Fruit fly (Drosophila melanogaster) whole organism, embryonic: ENCODE measurements around the gene kirre.
A peak's percentile ranks its signal among the peaks of the same experiment; 100 is the strongest.

Source experiments
- Ada2b ChIP-seq: fragments of 200-800 bp; sonication (Bioruptor generic); IDR thresholded peaks from 2 replicates; pipeline ENCODE4 v1.3.6; 2022; ENCODE audit warnings: missing biosample characterization, missing genetic modification characterization
- CG10274 ChIP-seq: fragments of 200-800 bp; sonication (Bioruptor generic); optimal IDR thresholded peaks from 3 replicates; lab custom pipeline; 2017; ENCODE audit warnings: missing biosample characterization, mild to moderate bottlenecking, missing genetic modification characterization
- CG11560 ChIP-seq: fragments of 200-800 bp; sonication (Bioruptor generic); IDR thresholded peaks from 3 replicates; pipeline ENCODE4 v1.3.6; 2022; ENCODE audit warnings: missing biosample characterization, missing genetic modification characterization
- CG11696 ChIP-seq: fragments of 200-800 bp; sonication (Bioruptor generic); IDR thresholded peaks from 2 replicates; pipeline ENCODE4 v1.3.6; 2022; ENCODE audit warnings: missing biosample characterization, missing genetic modification characterization
- CG12155 ChIP-seq: fragments of 200-800 bp; sonication (Bioruptor generic); optimal IDR thresholded peaks from 3 replicates; lab custom pipeline; 2016; ENCODE audit warnings: missing biosample characterization, missing genetic modification characterization
- CG14441 ChIP-seq: fragments of 200-800 bp; sonication (Bioruptor generic); IDR thresholded peaks from 2 replicates; pipeline ENCODE4 v1.3.6; 2022; ENCODE audit warnings: missing biosample characterization, missing genetic modification characterization
- CG15601 ChIP-seq: fragments of 200-800 bp; sonication (Bioruptor generic); optimal IDR thresholded peaks from 3 replicates; lab custom pipeline; 2019; ENCODE audit warnings: missing biosample characterization, mild to moderate bottlenecking, missing genetic modification characterization, moderate library complexity
- CG2202 ChIP-seq: fragments of 200-800 bp; sonication (Bioruptor generic); optimal IDR thresholded peaks from 2 replicates; lab custom pipeline; 2018; ENCODE audit warnings: missing biosample characterization, mild to moderate bottlenecking, missing genetic modification characterization
- CG30403 ChIP-seq: fragments of 200-800 bp; sonication (Bioruptor generic); optimal IDR thresholded peaks from 3 replicates; lab custom pipeline; 2016; ENCODE audit warnings: missing biosample characterization, missing genetic modification characterization
- CG4328 ChIP-seq: fragments of 200-800 bp; sonication (Bioruptor generic); optimal IDR thresholded peaks from 3 replicates; lab custom pipeline; 2017; ENCODE audit warnings: missing biosample characterization, missing genetic modification reagents, missing genetic modification characterization
- CG4617 ChIP-seq: fragments of 200-800 bp; sonication (Bioruptor generic); optimal IDR thresholded peaks from 3 replicates; lab custom pipeline; 2016; ENCODE audit warnings: missing biosample characterization, missing genetic modification characterization, borderline replicate concordance
- CG8359 ChIP-seq: fragments of 200-800 bp; sonication (Bioruptor generic); optimal IDR thresholded peaks from 2 replicates; lab custom pipeline; 2017; ENCODE audit warnings: missing biosample characterization, mild to moderate bottlenecking, missing genetic modification characterization, borderline replicate concordance
- CG8478 ChIP-seq: fragments of >200 bp; optimal IDR thresholded peaks from 2 replicates; lab custom pipeline; 2018
- CG8944 ChIP-seq: fragments of 200-800 bp; sonication (Bioruptor generic); optimal IDR thresholded peaks from 3 replicates; lab custom pipeline; 2016; ENCODE audit warnings: missing biosample characterization, missing genetic modification characterization
- Dref ChIP-seq: fragments of 200-800 bp; sonication (Bioruptor generic); IDR thresholded peaks from 2 replicates; pipeline ENCODE4 v1.3.6; 2022; ENCODE audit warnings: missing biosample characterization, missing genetic modification characterization
- Ets65A ChIP-seq: fragments of 200-800 bp; sonication (Bioruptor generic); peaks from one replicate; lab custom pipeline; 2016; ENCODE audit warnings: missing biosample characterization, missing genetic modification characterization
- Fer3 ChIP-seq: fragments of 200-800 bp; sonication (Bioruptor generic); optimal IDR thresholded peaks from 2 replicates; lab custom pipeline; 2018; ENCODE audit warnings: missing biosample characterization, mild to moderate bottlenecking, missing genetic modification characterization, moderate library complexity
- GATAe ChIP-seq: fragments of 200-800 bp; sonication (Bioruptor generic); conservative IDR thresholded peaks from 2 replicates; pipeline ENCODE4 v1.3.6; 2022; ENCODE audit warnings: missing biosample characterization, missing genetic modification characterization
- H15 ChIP-seq: fragments of 200-800 bp; sonication (Bioruptor generic); IDR thresholded peaks from 3 replicates; pipeline ENCODE4 v1.3.6; 2022; ENCODE audit warnings: missing biosample characterization, missing genetic modification characterization
- H2.0 ChIP-seq: fragments of 200-800 bp; sonication (Bioruptor generic); IDR thresholded peaks from 2 replicates; pipeline ENCODE4 v1.3.6; 2022; ENCODE audit warnings: missing biosample characterization, missing genetic modification characterization
- Hr51 ChIP-seq, 2 experiments: fragments of 200-800 bp; sonication (Bioruptor generic); optimal IDR thresholded peaks; 2 replicates in 1 of 2; 3 replicates in 1 of 2; lab custom pipeline; 2016 to 2018; ENCODE audit warnings: missing biosample characterization in 2 of 2, missing genetic modification characterization in 2 of 2, mild to moderate bottlenecking in 1 of 2, moderate library complexity in 1 of 2
- Lim3 ChIP-seq: fragments of 200-800 bp; sonication (Bioruptor generic); IDR thresholded peaks from 2 replicates; pipeline ENCODE4 v1.3.6; 2022; ENCODE audit warnings: missing biosample characterization, missing genetic modification characterization
- Mad ChIP-seq: fragments of 200-800 bp; sonication (Bioruptor generic); optimal IDR thresholded peaks from 2 replicates; lab custom pipeline; 2016; ENCODE audit warnings: missing biosample characterization, missing genetic modification characterization
- Myb ChIP-seq: fragments of 200-800 bp; sonication (Bioruptor generic); optimal IDR thresholded peaks from 2 replicates; lab custom pipeline; 2016; ENCODE audit warnings: missing biosample characterization, missing genetic modification characterization
- YL-1 ChIP-seq: fragments of 200-800 bp; sonication (Bioruptor generic); optimal IDR thresholded peaks from 3 replicates; lab custom pipeline; 2017; ENCODE audit warnings: missing biosample characterization, mild to moderate bottlenecking, missing genetic modification characterization
- az2 ChIP-seq: fragments of 200-800 bp; sonication (Bioruptor generic); optimal IDR thresholded peaks from 3 replicates; lab custom pipeline; 2016; ENCODE audit warnings: missing biosample characterization, missing genetic modification characterization
- cad ChIP-seq: fragments of >200 bp; optimal IDR thresholded peaks from 2 replicates; lab custom pipeline; 2017; ENCODE audit warnings: missing biosample characterization, missing genetic modification characterization
- cas ChIP-seq: fragments of 200-800 bp; sonication (Bioruptor generic); IDR thresholded peaks from 2 replicates; pipeline ENCODE4 v1.3.6; 2022; ENCODE audit warnings: missing biosample characterization, missing genetic modification characterization
- chinmo ChIP-seq: fragments of 200-800 bp; sonication (Bioruptor generic); IDR thresholded peaks from 4 replicates; pipeline ENCODE4 v1.3.6; 2022; ENCODE audit warnings: missing biosample characterization, missing genetic modification characterization; ENCODE audit not compliant: partially characterized antibody
- ci ChIP-seq: fragments of 200-800 bp; sonication (Bioruptor generic); IDR thresholded peaks from 3 replicates; pipeline ENCODE4 v1.3.6; 2022; ENCODE audit warnings: missing biosample characterization, missing genetic modification characterization
- corto ChIP-seq: fragments of 200-800 bp; sonication (Bioruptor generic); optimal IDR thresholded peaks from 2 replicates; lab custom pipeline; 2016; ENCODE audit warnings: missing biosample characterization, mild to moderate bottlenecking, missing genetic modification characterization, moderate library complexity
- dimm ChIP-seq: fragments of 200-800 bp; sonication (Bioruptor generic); IDR thresholded peaks from 2 replicates; pipeline ENCODE4 v1.3.6; 2022; ENCODE audit warnings: missing biosample characterization, missing genetic modification characterization
- disco-r ChIP-seq: fragments of 200-800 bp; sonication (Bioruptor generic); optimal IDR thresholded peaks from 2 replicates; lab custom pipeline; 2016; ENCODE audit warnings: missing biosample characterization, missing genetic modification characterization
- dpn ChIP-seq, 2 experiments: fragments of 200-800 bp; sonication (Bioruptor generic); optimal IDR thresholded peaks; 3 replicates each; lab custom pipeline; 2016; ENCODE audit warnings: missing biosample characterization in 2 of 2, missing genetic modification characterization in 2 of 2
- ems ChIP-seq: fragments of 200-800 bp; sonication (Bioruptor generic); optimal IDR thresholded peaks from 3 replicates; lab custom pipeline; 2016; ENCODE audit warnings: missing biosample characterization, missing genetic modification characterization
- esg ChIP-seq: fragments of 200-800 bp; sonication (Bioruptor generic); conservative IDR thresholded peaks from 2 replicates; pipeline ENCODE4 v1.3.6; 2022; ENCODE audit warnings: missing biosample characterization, missing genetic modification characterization
- gsb-n ChIP-seq: fragments of 200-800 bp; sonication (Bioruptor generic); optimal IDR thresholded peaks from 3 replicates; lab custom pipeline; 2018; ENCODE audit warnings: missing biosample characterization, mild to moderate bottlenecking, missing genetic modification characterization
- lov ChIP-seq, 2 experiments: fragments of 200-800 bp in 1 of 2; fragments of >200 bp in 1 of 2; sonication (Bioruptor generic) in 1 of 2; IDR thresholded peaks in 1 of 2; optimal IDR thresholded peaks in 1 of 2; 2 replicates in 1 of 2; 3 replicates in 1 of 2; pipeline versions ENCODE4 v1.3.6 to Lab custom; 2017 to 2022; ENCODE audit warnings: missing biosample characterization in 1 of 2, missing genetic modification characterization in 1 of 2
- pho ChIP-seq: fragments of 200-800 bp; sonication (Bioruptor generic); optimal IDR thresholded peaks from 2 replicates; lab custom pipeline; 2016; ENCODE audit warnings: missing biosample characterization, missing genetic modification characterization
- prd ChIP-seq, 3 experiments: fragments of >200 bp in 2 of 3; fragments of 200-800 bp in 1 of 3; sonication (Bioruptor generic) in 1 of 3; optimal IDR thresholded peaks in 2 of 3; IDR thresholded peaks in 1 of 3; 2 replicates in 2 of 3; 3 replicates in 1 of 3; pipeline versions ENCODE4 v1.3.6 to Lab custom; 2017 to 2022; ENCODE audit warnings: missing biosample characterization in 1 of 3, missing genetic modification characterization in 1 of 3
- row ChIP-seq: fragments of 200-800 bp; sonication (Bioruptor generic); IDR thresholded peaks from 3 replicates; pipeline ENCODE4 v1.3.6; 2022; ENCODE audit warnings: missing biosample characterization, missing genetic modification characterization
- sc ChIP-seq, 3 experiments: fragments of >200 bp in 2 of 3; fragments of 200-800 bp in 1 of 3; sonication (Bioruptor generic) in 1 of 3; optimal IDR thresholded peaks; 2 replicates in 2 of 3; 3 replicates in 1 of 3; lab custom pipeline; 2017; ENCODE audit warnings: mild to moderate bottlenecking in 1 of 3, missing biosample characterization in 1 of 3, missing genetic modification characterization in 1 of 3, missing genetic modification reagents in 1 of 3
- sr ChIP-seq: fragments of 200-800 bp; sonication (Bioruptor generic); IDR thresholded peaks from 3 replicates; pipeline ENCODE4 v1.3.6; 2022; ENCODE audit warnings: missing biosample characterization, missing genetic modification characterization
- tio ChIP-seq: fragments of 200-800 bp; sonication (Bioruptor generic); optimal IDR thresholded peaks from 2 replicates; lab custom pipeline; 2017; ENCODE audit warnings: missing biosample characterization, missing genetic modification characterization, inconsistent platforms
- z ChIP-seq: fragments of 200-800 bp; sonication (Bioruptor generic); IDR thresholded peaks from 3 replicates; pipeline ENCODE4 v1.3.6; 2022; ENCODE audit warnings: missing biosample characterization, missing genetic modification characterization

Gene kirre

DNA sequence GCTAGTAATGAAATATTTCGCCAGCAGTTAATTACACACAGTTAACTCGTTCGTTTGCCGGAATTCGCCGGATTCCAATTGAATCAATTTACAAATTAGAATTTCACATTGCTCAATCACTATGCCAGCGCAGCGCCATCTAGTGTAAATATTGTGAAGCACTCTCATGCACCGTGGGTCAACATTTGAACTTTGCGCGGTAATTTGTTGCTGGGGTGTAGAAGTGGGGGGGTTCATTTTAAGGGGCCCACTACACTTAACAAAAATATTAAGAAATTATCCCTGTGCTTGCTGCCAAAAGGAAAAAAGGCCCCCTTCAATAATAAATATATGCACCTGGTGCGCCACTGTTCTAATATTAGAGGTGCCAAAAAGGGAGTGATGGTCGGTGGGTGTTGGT, 383.4 kb downstream of the kirre start (continued):
- TF ChIP-seq chinmo (no peak), az2 (GFP tag; lab: Kevin White, UChicago) (no peak), Ada2b (GFP tag; lab: Robert Waterston, UW) (no peak), Fer3 (tag; lab: Kevin White, UChicago) (no peak), esg (no peak), H15 (no peak), tio (GFP tag; lab: Kevin White, UChicago) (no peak), pho (GFP tag; lab: Kevin White, UChicago) (no peak), GATAe (GFP tag; lab: Robert Waterston, UW) (no peak), CG12155 (GFP tag; lab: Kevin White, UChicago) (no peak), CG8944 (GFP tag; lab: Kevin White, UChicago) (no peak)

DNA sequence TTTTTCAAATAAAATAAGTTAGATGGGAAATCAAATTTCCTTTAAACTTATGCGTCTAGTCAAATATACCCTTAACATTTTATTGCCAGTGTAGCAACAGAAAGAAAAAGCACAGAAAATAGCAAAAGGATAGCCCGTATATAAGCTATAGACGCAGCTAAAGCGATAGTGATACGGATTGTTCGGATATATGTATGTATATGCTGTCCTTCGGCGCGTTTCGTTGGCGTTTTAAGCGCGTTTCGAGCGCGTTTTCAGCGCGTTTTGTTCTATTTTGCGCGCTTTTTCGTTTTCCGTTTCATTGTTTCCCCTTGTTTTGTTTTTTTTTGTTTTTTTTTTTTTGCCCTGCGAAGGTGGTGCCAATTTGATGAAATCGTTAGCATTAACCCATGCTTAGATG, 387.4 kb downstream of the kirre start:
- TF ChIP-seq ems (GFP tag; lab: Kevin White, UChicago) (no peak), CG8359 (GFP tag; lab: Kevin White, UChicago) (peak; percentile 94), row (GFP tag; lab: Robert Waterston, UW) (0 out of 3 replicates have a peak, but pooled peaks have one; percentile 1)

DNA sequence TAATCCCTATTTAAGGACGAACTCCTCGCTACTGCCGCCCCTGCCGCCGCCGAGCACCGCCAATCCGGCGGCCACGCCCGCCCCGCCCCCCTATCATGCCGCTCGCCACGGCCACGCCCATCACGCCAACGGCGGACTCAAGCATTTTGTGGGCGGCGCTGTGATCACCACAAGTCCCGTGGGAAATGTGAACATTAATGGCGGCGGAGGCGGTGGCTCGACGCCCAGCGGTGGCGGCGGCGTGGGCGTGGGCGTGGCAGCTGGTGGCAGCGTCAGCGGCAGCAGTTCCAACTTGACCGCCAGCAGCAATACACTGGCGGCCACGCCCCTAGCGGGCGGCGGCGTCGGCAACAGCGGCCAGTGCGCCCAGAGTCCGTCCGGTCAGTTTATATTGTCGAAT, 391.8 kb downstream of the kirre start:
- no peak for TF ChIP-seq CG30403 (GFP tag; lab: Kevin White, UChicago)
- TF ChIP-seq prd (optimal IDR thresholded peaks at IDR 0.05; lab: Kevin White, UChicago) = no peak
- no peak for TF ChIP-seq prd (GFP tag; IDR thresholded peaks at IDR 0.05; lab: Robert Waterston, UW)
- no peak for TF ChIP-seq dpn (GFP tag; optimal IDR thresholded peaks at IDR 0.05; lab: Kevin White, UChicago)
- no peak for TF ChIP-seq dimm (GFP tag; lab: Robert Waterston, UW)
- 0 out of 3 replicates have a peak, but pooled peaks have one; percentile 36 for TF ChIP-seq sr (GFP tag; lab: Robert Waterston, UW)
- TF ChIP-seq lov (optimal IDR thresholded peaks at IDR 0.05; lab: Kevin White, UChicago) = no peak
- no peak for TF ChIP-seq lov (GFP tag; IDR thresholded peaks at IDR 0.05; lab: Robert Waterston, UW)
- no peak for TF ChIP-seq Mad
- 0 out of 3 replicates have a peak, but pooled peaks have one; percentile 24 for TF ChIP-seq CG11560
- no peak for TF ChIP-seq Lim3 (GFP tag; lab: Robert Waterston, UW)
- TF ChIP-seq Ets65A (GFP tag; lab: Kevin White, UChicago) = peak; percentile 55

DNA sequence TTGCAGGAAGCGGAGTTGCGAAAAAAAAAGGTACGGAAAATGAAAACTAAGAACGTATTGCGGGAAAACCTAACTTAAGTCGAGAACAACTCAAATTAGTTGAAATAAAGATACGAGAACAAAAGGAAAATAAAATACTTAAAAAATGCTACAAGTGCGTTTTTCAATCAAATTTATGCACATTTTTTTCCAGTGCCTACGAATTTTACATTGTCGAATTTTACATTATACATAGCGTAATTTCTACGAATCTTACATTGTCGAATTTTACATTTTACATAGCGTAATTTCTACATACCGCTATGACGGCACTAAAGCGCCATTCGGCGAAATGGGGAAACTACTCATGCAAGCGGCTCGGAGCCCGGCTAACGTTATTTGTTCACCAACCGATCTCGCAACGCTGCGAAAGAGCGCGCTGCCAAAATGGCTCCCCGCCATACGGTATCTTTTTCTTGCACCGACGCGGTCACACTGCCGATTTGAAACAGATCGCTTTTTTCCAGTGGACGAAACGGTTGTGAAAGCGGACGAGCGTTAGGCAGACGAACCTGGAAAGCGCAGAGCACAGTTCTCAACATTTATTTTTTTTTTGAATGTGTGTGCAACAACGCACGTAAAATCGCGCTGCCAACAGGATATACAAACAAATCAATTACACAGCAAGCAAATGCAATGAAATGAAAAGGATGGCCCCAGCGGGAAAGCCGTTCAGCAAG, 394.4 kb downstream of the kirre start, which contains the start of gene N:
Gene N, plus strand, starts transcription at position 488 of the 719 bp plus-strand sequence.
- TF ChIP-seq disco-r (GFP tag; lab: Kevin White, UChicago) (no peak), CG2202 (tag; lab: Kevin White, UChicago) (no peak), gsb-n (tag; lab: Kevin White, UChicago) (peak; percentile 15), YL-1 (GFP tag; lab: Kevin White, UChicago) (peak; percentile 3), CG10274 (GFP tag; lab: Kevin White, UChicago) (no peak), z (GFP tag; lab: Robert Waterston, UW) (no peak; the same call in 2 of the 3 replicates), CG15601 (tag; lab: Kevin White, UChicago) (peak; percentile 33), Myb (GFP tag; lab: Kevin White, UChicago) (peak; percentile 78), CG4328 (no peak), cas (GFP tag; lab: Robert Waterston, UW) (peak; percentile 16; the same call in 1 of the 2 replicates), sc (optimal IDR thresholded peaks at IDR 0.05; lab: Kevin White, UChicago) (no peak), sc (GFP tag; optimal IDR thresholded peaks at IDR 0.05; lab: Kevin White, UChicago) (no peak), Dref (GFP tag; lab: Robert Waterston, UW) (peak; percentile 47), CG14441 (GFP tag; lab: Robert Waterston, UW) (no peak), H2.0 (GFP tag; lab: Robert Waterston, UW) (peak; percentile 27; the same call in 1 of the 2 replicates), cad (GFP tag; lab: Kevin White, UChicago) (peak; percentile 8), CG8478 (lab: Kevin White, UChicago) (peak; percentile 32), Hr51 (GFP tag; optimal IDR thresholded peaks at IDR 0.05; lab: Kevin White, UChicago) (peak; percentile 14 to 67), CG4617 (GFP tag; lab: Kevin White, UChicago) (peak; percentile 2), ci (GFP tag; lab: Robert Waterston, UW) (peak; percentile 71), CG11696 (GFP tag; lab: Robert Waterston, UW) (0 out of 2 replicates have a peak, but pooled peaks have one; percentile 29), corto (GFP tag; lab: Kevin White, UChicago) (no peak)
